Fruit fly (Drosophila melanogaster) whole organism, wandering third instar larva: ENCODE measurements around the gene Cap-D3.

ENCODE experiments used
- brk ChIP-seq: fragments of 200-800 bp; sonication (Bioruptor generic); optimal IDR thresholded peaks from 2 replicates; lab custom pipeline; 2016; ENCODE audit warnings: missing biosample characterization, mild to moderate bottlenecking, missing genetic modification characterization
- dl ChIP-seq, 2 experiments: fragments of 175-275, 200-275 bp in 1 of 2; fragments of 200-275 bp in 1 of 2; sonication (Bioruptor generic); optimal IDR thresholded peaks; lab custom pipeline; 2018; ENCODE audit warnings: mild to moderate bottlenecking in 2 of 2, missing biosample characterization in 2 of 2, missing genetic modification characterization in 2 of 2, moderate library complexity in 2 of 2; ENCODE audit not compliant: partially characterized antibody in 2 of 2, insufficient read depth in 1 of 2

- TF ChIP-seq dl (GFP tag; optimal IDR thresholded peaks at IDR 0.05; lab: Kevin White, UChicago; ENCODE audit: insufficient read depth in 1 of 2, partially characterized antibody in 2 of 2) (no peak), brk (GFP tag; lab: Kevin White, UChicago) (no peak)
These were observed 28.0 kb downstream of the Cap-D3 start, which contains the start of the genes CG14013 and CG14017 for dm6 chr2L:5553750-5554149.
